Fruit fly (Drosophila melanogaster) whole organism, wandering third instar larva: Measurements from ENCODE around the gene CG1239.
A peak's percentile ranks its signal among the peaks of the same experiment; 100 is the strongest.

Experiments
- Abd-B ChIP-seq: fragments of >200 bp; optimal IDR thresholded peaks from 2 replicates; lab custom pipeline; 2017; ENCODE audit warnings: missing biosample characterization, missing genetic modification characterization
- CG32264 ChIP-seq: fragments of 200-800 bp; sonication (Bioruptor generic); optimal IDR thresholded peaks from 2 replicates; lab custom pipeline; 2016; ENCODE audit warnings: missing biosample characterization, missing genetic modification characterization
- CG9705 ChIP-seq: fragments of 200-800 bp; sonication (Bioruptor generic); optimal IDR thresholded peaks from 2 replicates; lab custom pipeline; 2018; ENCODE audit warnings: missing biosample characterization, mild to moderate bottlenecking, missing genetic modification characterization
- Dfd ChIP-seq: fragments of >200 bp; optimal IDR thresholded peaks from 2 replicates; lab custom pipeline; 2017; ENCODE audit warnings: missing biosample characterization, missing genetic modification characterization
- Dif ChIP-seq: fragments of 200-275, 200-300 bp; sonication (Bioruptor generic); optimal IDR thresholded peaks from 2 replicates; lab custom pipeline; 2018; ENCODE audit warnings: missing biosample characterization, missing genetic modification characterization; ENCODE audit not compliant: partially characterized antibody
- Hnf4 ChIP-seq: fragments of 200-800 bp; sonication (Bioruptor generic); optimal IDR thresholded peaks from 2 replicates; lab custom pipeline; 2016; ENCODE audit warnings: missing biosample characterization, mild to moderate bottlenecking, missing genetic modification characterization
- Hr83 ChIP-seq: fragments of 200-300 bp; sonication (Bioruptor generic); optimal IDR thresholded peaks from 2 replicates; lab custom pipeline; 2016; ENCODE audit warnings: missing biosample characterization, mild to moderate bottlenecking, missing genetic modification characterization, moderate library complexity; ENCODE audit not compliant: poor library complexity, severe bottlenecking
- Rel ChIP-seq, 2 experiments: fragments of 200-800 bp; sonication (Bioruptor generic) in 1 of 2; optimal IDR thresholded peaks; 2 replicates in 1 of 2; 3 replicates in 1 of 2; lab custom pipeline; 2016 to 2019; ENCODE audit warnings: mild to moderate bottlenecking in 2 of 2, missing biosample characterization in 2 of 2, missing genetic modification characterization in 2 of 2, moderate library complexity in 1 of 2
- Sp1 ChIP-seq: fragments of 200-800 bp; sonication (Bioruptor generic); optimal IDR thresholded peaks from 3 replicates; lab custom pipeline; 2019; ENCODE audit warnings: missing biosample characterization, mild to moderate bottlenecking, missing genetic modification characterization, moderate library complexity
- Vsx2 ChIP-seq: fragments of 200-300, 225-300 bp; sonication (Bioruptor generic); optimal IDR thresholded peaks from 2 replicates; lab custom pipeline; 2018; ENCODE audit warnings: missing biosample characterization, missing genetic modification characterization; ENCODE audit not compliant: partially characterized antibody
- br ChIP-seq: fragments of 200-800 bp; sonication (Bioruptor generic); optimal IDR thresholded peaks from 2 replicates; lab custom pipeline; 2016; ENCODE audit warnings: missing biosample characterization, missing genetic modification characterization
- brk ChIP-seq: fragments of 200-800 bp; sonication (Bioruptor generic); optimal IDR thresholded peaks from 2 replicates; lab custom pipeline; 2016; ENCODE audit warnings: missing biosample characterization, mild to moderate bottlenecking, missing genetic modification characterization
- dmrt93B ChIP-seq: fragments of 200-800 bp; sonication (Bioruptor generic); optimal IDR thresholded peaks from 2 replicates; lab custom pipeline; 2018; ENCODE audit warnings: missing biosample characterization, mild to moderate bottlenecking, missing genetic modification characterization
- jim ChIP-seq: fragments of 175-275, 200-325 bp; sonication (Bioruptor generic); optimal IDR thresholded peaks from 2 replicates; lab custom pipeline; 2016; ENCODE audit warnings: missing biosample characterization, mild to moderate bottlenecking, missing genetic modification characterization
- lola ChIP-seq: fragments of >200 bp; optimal IDR thresholded peaks from 2 replicates; lab custom pipeline; 2017; ENCODE audit warnings: missing biosample characterization, missing genetic modification characterization
- sage ChIP-seq: fragments of 200-800 bp; sonication (Bioruptor generic); optimal IDR thresholded peaks from 2 replicates; lab custom pipeline; 2016; ENCODE audit warnings: missing biosample characterization, mild to moderate bottlenecking, missing genetic modification characterization
- usp ChIP-seq: fragments of >200 bp; optimal IDR thresholded peaks from 2 replicates; lab custom pipeline; 2017; ENCODE audit warnings: missing biosample characterization, missing genetic modification characterization
- woc ChIP-seq: sonication (Bioruptor generic); optimal IDR thresholded peaks from 2 replicates; lab custom pipeline; 2016; ENCODE audit warnings: missing biosample characterization, mild to moderate bottlenecking, missing genetic modification characterization

CG1239 gene

dm6 chr3R:5778731-5779593 lies 45.6 kb downstream of the CG1239 start, which contains the start of gene jagn (continued):
- TF ChIP-seq lola (no peak), Dfd (no peak), Hnf4 (GFP tag; lab: Kevin White, UChicago) (no peak), Rel (GFP tag; optimal IDR thresholded peaks at IDR 0.05; lab: Kevin White, UChicago) (no peak), Rel (tag; optimal IDR thresholded peaks at IDR 0.05; lab: Kevin White, UChicago) (peak; percentile 63), brk (GFP tag; lab: Kevin White, UChicago) (no peak), Sp1 (GFP tag; lab: Kevin White, UChicago) (peak; percentile 9), dmrt93B (GFP tag; lab: Kevin White, UChicago) (peak; percentile 49), br (GFP tag; lab: Kevin White, UChicago) (peak; percentile 55), CG9705 (GFP tag; lab: Kevin White, UChicago) (peak; percentile 31)
- TF ChIP-seq, all 38 proteins: peak for 23

- no peak for TF ChIP-seq Dif
- no peak for TF ChIP-seq sage (GFP tag; lab: Kevin White, UChicago)
- no peak for TF ChIP-seq usp (GFP tag; lab: Kevin White, UChicago)
- no peak for TF ChIP-seq woc
- no peak for TF ChIP-seq dmrt93B (GFP tag; lab: Kevin White, UChicago)
Observed at dm6 chr3R:5780976-5781375, 47.7 kb downstream of the CG1239 start, which contains the start of gene CG2082. Gene CG2082 (minus strand): TSS chr3R:5781076.

DNA sequence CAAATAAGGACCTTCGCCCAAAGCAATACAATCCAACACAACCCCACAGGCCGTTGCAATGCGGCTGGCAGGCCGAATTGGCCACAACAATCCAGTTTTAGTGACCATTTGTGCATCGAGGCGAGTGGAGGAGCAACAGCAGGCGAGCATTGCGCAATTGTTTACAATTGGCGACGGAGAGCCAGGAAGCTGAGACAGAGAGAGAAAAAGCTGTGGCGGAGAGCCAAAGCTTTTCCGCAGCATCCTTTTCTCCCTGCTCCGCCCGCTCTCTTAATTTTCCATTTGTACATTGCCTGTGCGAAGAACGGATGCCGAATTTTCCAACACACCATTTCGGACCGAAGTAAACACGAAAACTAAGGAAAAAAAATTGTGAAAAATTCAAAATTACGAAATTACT lies 48.1 kb downstream of the CG1239 start, which contains the start of gene kat-60L1:
TSS of gene kat-60L1 (plus strand) at position 301 of the 400 bp plus-strand sequence.
- TF ChIP-seq Hr83 (no peak), Dif (no peak), jim (GFP tag; lab: Kevin White, UChicago) (no peak), Rel (GFP tag; optimal IDR thresholded peaks at IDR 0.05; lab: Kevin White, UChicago) (no peak), Rel (tag; optimal IDR thresholded peaks at IDR 0.05; lab: Kevin White, UChicago) (no peak), CG32264 (GFP tag; lab: Kevin White, UChicago) (no peak), sage (GFP tag; lab: Kevin White, UChicago) (no peak), Vsx2 (GFP tag; lab: Kevin White, UChicago) (no peak), Abd-B (GFP tag; lab: Kevin White, UChicago) (no peak)
